Fruit fly (Drosophila melanogaster): ENCODE data around the gene CG12056.

DNA sequence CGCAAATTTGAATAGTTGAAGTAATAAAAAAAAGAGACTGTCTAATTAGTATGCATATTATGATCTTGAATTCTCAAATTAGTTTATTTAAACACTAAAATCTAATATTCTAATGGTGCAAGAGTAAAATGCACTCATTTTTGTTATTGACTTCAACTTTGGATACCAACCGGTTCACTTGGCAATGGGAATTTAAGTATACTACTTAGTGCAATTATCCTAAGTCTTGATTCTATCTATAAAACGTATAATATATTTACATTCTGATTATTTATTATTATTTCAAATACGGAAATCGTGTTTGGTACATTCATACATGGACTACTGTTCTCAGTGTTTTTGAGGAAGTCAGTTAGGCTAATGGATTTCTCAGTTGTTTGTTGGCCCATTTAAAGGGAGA lies 34.4 kb downstream of the CG12056 start, which contains the start of gene Gr8a:
- TF ChIP-seq CG8301 (tag; optimal IDR thresholded peaks at IDR 0.05) (no peak), Pif1B (GFP tag; optimal IDR thresholded peaks at IDR 0.05) (no peak), EcR (GFP tag; optimal IDR thresholded peaks at IDR 0.05) (no peak), CG34367 (tag; optimal IDR thresholded peaks at IDR 0.05) (no peak), CG13204 (GFP tag; optimal IDR thresholded peaks at IDR 0.05) (no peak), gl (tag; optimal IDR thresholded peaks at IDR 0.05) (no peak), Pif1A (GFP tag; optimal IDR thresholded peaks at IDR 0.05) (no peak), CG17806 (tag; optimal IDR thresholded peaks at IDR 0.05) (no peak), D1 (tag; optimal IDR thresholded peaks at IDR 0.05) (no peak), CG14655 (GFP tag; optimal IDR thresholded peaks at IDR 0.05) (no peak), CG12605 (GFP tag; IDR thresholded peaks at IDR 0.05) (no peak), fd96Ca (GFP tag; IDR thresholded peaks at IDR 0.05) (no peak)
